Fruit fly (Drosophila melanogaster): Measurements from ENCODE around the gene gpp.
A peak's percentile ranks its signal among the peaks of the same experiment; 100 is the strongest.

DNA sequence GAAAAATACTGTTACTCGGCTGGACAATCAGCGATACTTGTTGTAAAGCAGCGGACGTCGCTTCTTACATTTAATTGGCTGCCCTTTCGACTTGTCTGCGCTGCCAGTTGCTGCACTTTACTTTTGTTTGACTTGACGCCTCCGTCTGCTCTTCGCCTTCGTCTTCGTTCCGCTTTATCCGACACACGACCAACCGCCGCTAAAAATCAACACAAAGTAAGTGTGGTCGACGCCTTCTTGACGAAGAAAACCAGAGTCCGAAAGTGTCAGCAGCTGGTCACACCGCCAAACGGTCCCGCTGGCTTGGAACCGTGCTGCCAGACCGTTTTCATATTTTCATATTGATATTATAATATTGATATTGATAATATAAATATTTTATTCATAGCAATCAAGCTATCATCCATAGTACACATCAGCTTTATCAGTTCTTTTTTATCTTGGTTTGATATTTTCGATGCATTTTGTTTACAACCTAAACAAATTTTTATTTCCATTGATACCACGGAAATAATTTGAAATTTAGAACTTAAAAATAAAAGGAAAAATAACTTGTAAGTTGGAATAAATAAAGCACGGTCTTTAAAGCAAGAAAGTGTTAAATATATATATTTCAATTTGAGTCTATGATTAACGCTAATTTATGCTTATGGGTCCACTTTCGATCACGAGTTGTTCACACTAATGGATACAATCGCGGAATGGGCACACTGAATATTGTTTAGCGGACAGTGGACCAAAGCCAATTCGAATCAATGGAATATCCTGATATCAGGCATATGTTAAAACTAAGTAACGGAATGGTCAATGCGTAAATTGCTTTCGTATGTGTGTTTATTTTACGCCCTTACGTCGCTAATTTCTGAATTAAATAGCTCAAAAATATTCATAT, 735 bp upstream of the gpp start, which contains the start of gene Dmtn:
- TF ChIP-seq h (GFP tag; optimal IDR thresholded peaks at IDR 0.05) (peak; percentile 25), rgr (GFP tag; optimal IDR thresholded peaks at IDR 0.05) (no peak), Sp1 (GFP tag; optimal IDR thresholded peaks at IDR 0.05) (peak; percentile 31), psq (GFP tag; optimal IDR thresholded peaks at IDR 0.05) (no peak), br (GFP tag; optimal IDR thresholded peaks at IDR 0.05) (peak; percentile 40), Hnf4 (GFP tag; optimal IDR thresholded peaks at IDR 0.05) (peak; percentile 47), Jra (GFP tag; optimal IDR thresholded peaks at IDR 0.05) (no peak), Dif (GFP tag; optimal IDR thresholded peaks at IDR 0.05; ENCODE audit: partially characterized antibody) (peak; percentile 45), GATAd (GFP tag; optimal IDR thresholded peaks at IDR 0.05) (no peak), dmrt93B (GFP tag; optimal IDR thresholded peaks at IDR 0.05) (no peak), fru (GFP tag; optimal IDR thresholded peaks at IDR 0.05) (no peak), CrebA (GFP tag; optimal IDR thresholded peaks at IDR 0.05; ENCODE audit: borderline replicate concordance) (no peak)

Measured in whole organism, wandering third instar larva.